Worm (Caenorhabditis elegans): ENCODE data around the gene hrpf-2.
"Not testable (repeated sequence)": the region's sequence is repeated elsewhere in the genome, so short reads cannot be mapped to it uniquely, and the experiment has no call there.

hrpf-2 gene

ce11 chrIV:6369489-6369888 is 6.8 kb downstream of the hrpf-2 start:
- TF ChIP-seq sptf-1 (tag; optimal IDR thresholded peaks at IDR 0.05) (no peak), ztf-11 (tag; optimal IDR thresholded peaks at IDR 0.05) (no peak), mls-2 (tag; optimal IDR thresholded peaks at IDR 0.05) (no peak), snpc-4 (tag; optimal IDR thresholded peaks at IDR 0.05) (no peak), lin-32 (GFP tag; optimal IDR thresholded peaks at IDR 0.05) (no peak), cnd-1 (tag; optimal IDR thresholded peaks at IDR 0.05) (no peak), blmp-1 (tag; optimal IDR thresholded peaks at IDR 0.05) (no peak), ham-2 (GFP tag; optimal IDR thresholded peaks at IDR 0.05) (no peak), mab-5 (tag; optimal IDR thresholded peaks at IDR 0.05) (no peak), M03D4.4 (tag; optimal IDR thresholded peaks at IDR 0.05) (no peak), unc-62 (GFP tag; optimal IDR thresholded peaks at IDR 0.05) (no peak)

ce11 chrIV:6366032-6366431 is 10.3 kb downstream of the hrpf-2 start:
- TF ChIP-seq ces-1 (GFP tag; optimal IDR thresholded peaks at IDR 0.05) (peak; percentile 92), pha-4 (tag; optimal IDR thresholded peaks at IDR 0.05) (no peak)

ce11 chrIV:6365045-6365444 is 11.3 kb downstream of the hrpf-2 start, which contains the start of gene Y73B6BL.270:
Gene Y73B6BL.270 (plus strand): TSS chrIV:6365345.
- TF ChIP-seq elt-1 (tag; optimal IDR thresholded peaks at IDR 0.05; ENCODE audit: borderline replicate concordance, insufficient read depth) (no peak), bed-3 (GFP tag; optimal IDR thresholded peaks at IDR 0.05) (no peak), unc-39 (tag; optimal IDR thresholded peaks at IDR 0.05) (no peak)

ce11 chrIV:6363604-6364003 is 12.7 kb downstream of the hrpf-2 start:
- TF ChIP-seq ces-1 (GFP tag; optimal IDR thresholded peaks at IDR 0.05) (peak; percentile 89), nhr-76 (tag; optimal IDR thresholded peaks at IDR 0.05) (no peak)

ce11 chrIV:6361668-6362067 is 14.7 kb downstream of the hrpf-2 start, which contains the start of gene Y73B6BL.47:
Gene Y73B6BL.47 (plus strand): TSS chrIV:6361968.
- no peak for TF ChIP-seq blmp-1 (tag; optimal IDR thresholded peaks at IDR 0.05)
- peak; percentile 12 for TF ChIP-seq ces-1 (GFP tag; optimal IDR thresholded peaks at IDR 0.05)

ce11 chrIV:6347213-6347612 is 29.1 kb downstream of the hrpf-2 start, which contains the start of gene Y73B6BL.289:
Gene Y73B6BL.289 (plus strand): TSS chrIV:6347513.
- not testable (repeated sequence) for TF ChIP-seq lin-32 (GFP tag; optimal IDR thresholded peaks at IDR 0.05); flh-1 (GFP tag; optimal IDR thresholded peaks at IDR 0.05); blmp-1 (tag; optimal IDR thresholded peaks at IDR 0.05)

ce11 chrIV:6342876-6343275 is 33.4 kb downstream of the hrpf-2 start, which contains the start of gene Y73B6BL.14:
Gene Y73B6BL.14 (minus strand): TSS chrIV:6342976.
- TF ChIP-seq drap-1 (GFP tag; optimal IDR thresholded peaks at IDR 0.05) (no peak), ceh-39 (tag; optimal IDR thresholded peaks at IDR 0.05) (no peak), M03D4.4 (tag; optimal IDR thresholded peaks at IDR 0.05) (no peak), mep-1 (tag; optimal IDR thresholded peaks at IDR 0.05) (no peak), sem-2 (GFP tag; optimal IDR thresholded peaks at IDR 0.05) (no peak), nhr-237 (tag; optimal IDR thresholded peaks at IDR 0.05) (no peak), nhr-12 (tag; optimal IDR thresholded peaks at IDR 0.05) (no peak), elt-1 (tag; optimal IDR thresholded peaks at IDR 0.05; ENCODE audit: borderline replicate concordance, insufficient read depth) (no peak), lin-32 (GFP tag; optimal IDR thresholded peaks at IDR 0.05) (no peak), nhr-2 (tag; optimal IDR thresholded peaks at IDR 0.05) (no peak), ztf-11 (tag; optimal IDR thresholded peaks at IDR 0.05) (no peak), tbx-8 (GFP tag; optimal IDR thresholded peaks at IDR 0.05) (no peak), lin-13 (tag; optimal IDR thresholded peaks at IDR 0.05) (no peak), nhr-76 (tag; optimal IDR thresholded peaks at IDR 0.05) (no peak), ceh-43 (GFP tag; optimal IDR thresholded peaks at IDR 0.05) (no peak), blmp-1 (tag; optimal IDR thresholded peaks at IDR 0.05) (no peak)

Data from whole organism, mixed stage, embryonic.